Fruit fly (Drosophila melanogaster) whole organism, wandering third instar larva: ENCODE results near the gene mRRF2.

Source experiments
- Abd-B ChIP-seq: fragments of >200 bp; optimal IDR thresholded peaks from 2 replicates; lab custom pipeline; 2017; ENCODE audit warnings: missing biosample characterization, missing genetic modification characterization
- CrebA ChIP-seq: fragments of 200-800 bp; sonication (Bioruptor generic); optimal IDR thresholded peaks from 2 replicates; lab custom pipeline; 2016; ENCODE audit warnings: missing biosample characterization, mild to moderate bottlenecking, missing genetic modification characterization, borderline replicate concordance
- GATAd ChIP-seq: sonication (Bioruptor generic); optimal IDR thresholded peaks from 2 replicates; lab custom pipeline; 2016; ENCODE audit warnings: missing biosample characterization, missing genetic modification characterization
- Hr78 ChIP-seq: fragments of >200 bp; optimal IDR thresholded peaks from 2 replicates; lab custom pipeline; 2017; ENCODE audit warnings: missing biosample characterization, missing genetic modification characterization
- Myc ChIP-seq: fragments of >200 bp; optimal IDR thresholded peaks from 2 replicates; lab custom pipeline; 2017
- N ChIP-seq: fragments of >200 bp; optimal IDR thresholded peaks from 2 replicates; lab custom pipeline; 2018; ENCODE audit warnings: missing biosample characterization, missing external identifiers, missing genetic modification characterization
- dmrt93B ChIP-seq: fragments of 200-800 bp; sonication (Bioruptor generic); optimal IDR thresholded peaks from 2 replicates; lab custom pipeline; 2018; ENCODE audit warnings: missing biosample characterization, mild to moderate bottlenecking, missing genetic modification characterization
- h ChIP-seq: fragments of 200-800 bp; sonication (Bioruptor generic); optimal IDR thresholded peaks from 3 replicates; lab custom pipeline; 2016; ENCODE audit warnings: missing biosample characterization, mild to moderate bottlenecking, missing genetic modification characterization
- lola ChIP-seq: fragments of >200 bp; optimal IDR thresholded peaks from 2 replicates; lab custom pipeline; 2017; ENCODE audit warnings: missing biosample characterization, missing genetic modification characterization
- pan ChIP-seq: fragments of >200 bp; optimal IDR thresholded peaks from 2 replicates; lab custom pipeline; 2017
- psq ChIP-seq: fragments of 200-800 bp; sonication (Bioruptor generic); optimal IDR thresholded peaks from 3 replicates; lab custom pipeline; 2017; ENCODE audit warnings: missing biosample characterization, mild to moderate bottlenecking, missing genetic modification characterization, moderate library complexity
- rgr ChIP-seq: fragments of 200-800 bp; sonication (Bioruptor generic); optimal IDR thresholded peaks from 3 replicates; lab custom pipeline; 2016; ENCODE audit warnings: missing biosample characterization, mild to moderate bottlenecking, missing genetic modification characterization
- sage ChIP-seq: fragments of 200-800 bp; sonication (Bioruptor generic); optimal IDR thresholded peaks from 2 replicates; lab custom pipeline; 2016; ENCODE audit warnings: missing biosample characterization, mild to moderate bottlenecking, missing genetic modification characterization
- usp ChIP-seq: fragments of >200 bp; optimal IDR thresholded peaks from 2 replicates; lab custom pipeline; 2017; ENCODE audit warnings: missing biosample characterization, missing genetic modification characterization

DNA sequence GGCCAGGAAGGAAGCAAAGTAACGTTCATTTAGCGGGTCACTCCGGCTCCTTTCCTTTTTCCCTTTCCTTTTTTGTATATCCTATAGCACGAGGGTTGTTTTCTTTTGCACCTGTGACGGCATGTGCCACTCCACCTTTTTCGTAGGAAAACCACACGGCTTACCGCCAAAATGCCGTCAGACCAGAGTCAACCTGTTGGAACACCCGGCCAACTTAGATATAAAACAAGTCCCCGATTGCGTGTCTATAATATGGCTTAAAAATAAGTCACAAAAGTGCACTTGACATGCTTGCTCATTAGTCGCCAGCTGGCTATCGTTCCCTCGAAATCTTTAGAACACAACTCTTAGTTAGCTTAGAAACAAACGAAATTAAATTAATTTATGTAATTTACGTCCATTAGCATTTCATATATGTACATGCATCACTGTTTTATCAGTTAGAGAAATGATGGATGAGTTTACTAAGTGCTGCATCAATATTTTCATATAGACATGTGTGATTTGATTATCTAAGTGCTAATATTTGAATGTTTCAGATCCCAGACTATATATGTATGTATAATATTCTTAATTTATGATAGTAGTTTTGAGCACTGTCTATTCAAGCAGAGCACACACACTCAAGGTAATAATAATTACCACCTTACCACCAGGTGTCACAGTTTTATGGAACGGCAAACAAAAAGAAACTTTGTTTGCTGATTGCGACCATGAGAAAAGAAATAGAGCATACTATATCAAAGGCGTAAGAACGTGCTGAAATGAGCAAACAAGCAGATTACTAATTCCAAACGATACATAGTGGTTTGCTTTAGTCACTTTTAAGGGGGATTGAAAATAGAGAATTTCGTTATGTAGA, 21.3 kb downstream of the mRRF2 start:
- TF ChIP-seq pan (lab: Kevin White, UChicago) (no peak), GATAd (GFP tag; lab: Kevin White, UChicago) (no peak), CrebA (GFP tag; lab: Kevin White, UChicago) (no peak), rgr (no peak), Myc (lab: Kevin White, UChicago) (no peak), N (GFP tag; lab: Kevin White, UChicago) (no peak), usp (no peak), lola (no peak), dmrt93B (no peak), psq (GFP tag; lab: Kevin White, UChicago) (no peak), h (no peak), Hr78 (GFP tag; lab: Kevin White, UChicago) (no peak), Abd-B (GFP tag; lab: Kevin White, UChicago) (no peak), sage (no peak)
